Fruit fly (Drosophila melanogaster) whole organism, embryonic: ENCODE data around the gene CG16965.

Experiments used
- Ada2b ChIP-seq: fragments of 200-800 bp; sonication (Bioruptor generic); IDR thresholded peaks from 2 replicates; pipeline ENCODE4 v1.3.6; 2022; ENCODE audit warnings: missing biosample characterization, missing genetic modification characterization
- CG10209 ChIP-seq: fragments of 200-800 bp; sonication (Bioruptor generic); optimal IDR thresholded peaks from 3 replicates; lab custom pipeline; 2017; ENCODE audit warnings: missing biosample characterization, mild to moderate bottlenecking, missing genetic modification characterization, missing genetic modification reagents
- CG10462 ChIP-seq: fragments of 200-800 bp; sonication (Bioruptor generic); optimal IDR thresholded peaks from 2 replicates; lab custom pipeline; 2016; ENCODE audit warnings: missing biosample characterization, missing genetic modification characterization
- CG10543 ChIP-seq: fragments of 200-800 bp; sonication (Bioruptor generic); optimal IDR thresholded peaks from 3 replicates; lab custom pipeline; 2017; ENCODE audit warnings: missing biosample characterization, mild to moderate bottlenecking, missing genetic modification characterization, moderate library complexity
- CG1233 ChIP-seq: fragments of 200-800 bp; sonication (Bioruptor generic); optimal IDR thresholded peaks from 4 replicates; lab custom pipeline; 2018; ENCODE audit warnings: missing biosample characterization, mild to moderate bottlenecking, missing genetic modification characterization
- CG12391 ChIP-seq: fragments of 200-800 bp; sonication (Bioruptor generic); optimal IDR thresholded peaks from 3 replicates; lab custom pipeline; 2018; ENCODE audit warnings: missing biosample characterization, mild to moderate bottlenecking, missing genetic modification characterization, moderate library complexity
- CG14965 ChIP-seq: fragments of 200-800 bp; sonication (Bioruptor generic); optimal IDR thresholded peaks from 2 replicates; lab custom pipeline; 2016; ENCODE audit warnings: missing biosample characterization, missing genetic modification characterization, borderline replicate concordance
- CG15269 ChIP-seq: fragments of 200-800 bp; sonication (Bioruptor generic); optimal IDR thresholded peaks from 2 replicates; lab custom pipeline; 2018; ENCODE audit warnings: missing biosample characterization, mild to moderate bottlenecking, missing genetic modification characterization, moderate library complexity
- CG15601 ChIP-seq: fragments of 200-800 bp; sonication (Bioruptor generic); optimal IDR thresholded peaks from 3 replicates; lab custom pipeline; 2019; ENCODE audit warnings: missing biosample characterization, mild to moderate bottlenecking, missing genetic modification characterization, moderate library complexity
- CG17802 ChIP-seq: fragments of 200-800 bp; sonication (Bioruptor generic); optimal IDR thresholded peaks from 2 replicates; lab custom pipeline; 2018; ENCODE audit warnings: missing biosample characterization, mild to moderate bottlenecking, missing genetic modification characterization, moderate library complexity
- CG17829 ChIP-seq: fragments of 200-800 bp; optimal IDR thresholded peaks from 2 replicates; lab custom pipeline; 2019; ENCODE audit warnings: missing biosample characterization, mild to moderate bottlenecking, missing genetic modification characterization, moderate library complexity
- CG2712 ChIP-seq: fragments of 200-800 bp; optimal IDR thresholded peaks from 3 replicates; lab custom pipeline; 2019; ENCODE audit warnings: missing biosample characterization, mild to moderate bottlenecking, missing genetic modification characterization, moderate library complexity
- CG30403 ChIP-seq: fragments of 200-800 bp; sonication (Bioruptor generic); optimal IDR thresholded peaks from 3 replicates; lab custom pipeline; 2016; ENCODE audit warnings: missing biosample characterization, missing genetic modification characterization
- CG32772 ChIP-seq: fragments of 200-800 bp; sonication (Bioruptor generic); IDR thresholded peaks from 2 replicates; pipeline ENCODE4 v1.3.6; 2022; ENCODE audit warnings: missing biosample characterization, missing genetic modification characterization
- CG34376 ChIP-seq: fragments of 200-800 bp; sonication (Bioruptor generic); optimal IDR thresholded peaks from 2 replicates; lab custom pipeline; 2018; ENCODE audit warnings: missing biosample characterization, mild to moderate bottlenecking, missing genetic modification characterization
- CG4820 ChIP-seq: fragments of 200-800 bp; sonication (Bioruptor generic); optimal IDR thresholded peaks from 3 replicates; lab custom pipeline; 2016; ENCODE audit warnings: missing biosample characterization, missing genetic modification characterization
- CG7745 ChIP-seq: fragments of 200-800 bp; sonication (Bioruptor generic); optimal IDR thresholded peaks from 2 replicates; lab custom pipeline; 2018; ENCODE audit warnings: missing biosample characterization, mild to moderate bottlenecking, missing genetic modification characterization, moderate library complexity
- CG8478 ChIP-seq: fragments of >200 bp; optimal IDR thresholded peaks from 2 replicates; lab custom pipeline; 2018
- CHES-1-like ChIP-seq: fragments of 200-800 bp; sonication (Bioruptor generic); optimal IDR thresholded peaks from 2 replicates; lab custom pipeline; 2016; ENCODE audit warnings: missing biosample characterization, missing genetic modification characterization
- H2.0 ChIP-seq: fragments of 200-800 bp; sonication (Bioruptor generic); IDR thresholded peaks from 2 replicates; pipeline ENCODE4 v1.3.6; 2022; ENCODE audit warnings: missing biosample characterization, missing genetic modification characterization
- Kr ChIP-seq: fragments of 200-800 bp; sonication (Bioruptor generic); optimal IDR thresholded peaks from 2 replicates; lab custom pipeline; 2017; ENCODE audit warnings: missing biosample characterization, mild to moderate bottlenecking, missing genetic modification characterization
- Lhr ChIP-seq: fragments of 200-800 bp; sonication (Bioruptor generic); optimal IDR thresholded peaks from 3 replicates; lab custom pipeline; 2017; ENCODE audit warnings: mild to moderate bottlenecking, missing biosample characterization, missing genetic modification reagents, missing genetic modification characterization
- MTF-1 ChIP-seq: fragments of 200-800 bp; sonication (Bioruptor generic); optimal IDR thresholded peaks from 2 replicates; lab custom pipeline; 2018; ENCODE audit warnings: missing biosample characterization, mild to moderate bottlenecking, missing genetic modification characterization, borderline replicate concordance
- NfI ChIP-seq: fragments of 200-800 bp; sonication (Bioruptor generic); optimal IDR thresholded peaks from 3 replicates; lab custom pipeline; 2018; ENCODE audit warnings: missing biosample characterization, mild to moderate bottlenecking, missing genetic modification characterization, moderate library complexity
- Side ChIP-seq: fragments of 200-800 bp; sonication (Bioruptor generic); optimal IDR thresholded peaks from 2 replicates; lab custom pipeline; 2016; ENCODE audit warnings: missing biosample characterization, missing genetic modification characterization
- Tbp ChIP-seq: fragments of >200 bp; optimal IDR thresholded peaks from 2 replicates; lab custom pipeline; 2018; ENCODE audit warnings: missing biosample characterization, missing genetic modification characterization
- bowl ChIP-seq: fragments of 200-800 bp; sonication (Bioruptor generic); IDR thresholded peaks from 2 replicates; pipeline ENCODE4 v1.3.6; 2022; ENCODE audit warnings: missing biosample characterization, missing genetic modification characterization
- crp ChIP-seq, 2 experiments: fragments of 200-800 bp; sonication (Bioruptor generic); optimal IDR thresholded peaks; 2 replicates in 1 of 2; 3 replicates in 1 of 2; lab custom pipeline; 2017; ENCODE audit warnings: missing biosample characterization in 2 of 2, missing genetic modification characterization in 2 of 2, mild to moderate bottlenecking in 1 of 2, moderate library complexity in 1 of 2
- cwo ChIP-seq: fragments of 200-800 bp; sonication (Bioruptor generic); optimal IDR thresholded peaks from 3 replicates; lab custom pipeline; 2017; ENCODE audit warnings: missing biosample characterization, missing genetic modification characterization, mild to moderate bottlenecking, moderate library complexity, missing genetic modification reagents
- dmrt11E ChIP-seq: fragments of 200-800 bp; sonication (Bioruptor generic); optimal IDR thresholded peaks from 3 replicates; lab custom pipeline; 2018; ENCODE audit warnings: missing biosample characterization, mild to moderate bottlenecking, missing genetic modification characterization, moderate library complexity
- ems ChIP-seq: fragments of 200-800 bp; sonication (Bioruptor generic); optimal IDR thresholded peaks from 3 replicates; lab custom pipeline; 2016; ENCODE audit warnings: missing biosample characterization, missing genetic modification characterization
- en ChIP-seq: fragments of 200-800 bp; sonication (Bioruptor generic); optimal IDR thresholded peaks from 2 replicates; lab custom pipeline; 2016; ENCODE audit warnings: missing biosample characterization, missing genetic modification characterization
- gsb-n ChIP-seq: fragments of 200-800 bp; sonication (Bioruptor generic); optimal IDR thresholded peaks from 3 replicates; lab custom pipeline; 2018; ENCODE audit warnings: missing biosample characterization, mild to moderate bottlenecking, missing genetic modification characterization
- insv ChIP-seq, 2 experiments: fragments of 200-800 bp; sonication (Bioruptor generic); optimal IDR thresholded peaks; 3 replicates each; lab custom pipeline; 2016 to 2018; ENCODE audit warnings: missing biosample characterization in 2 of 2, missing genetic modification characterization in 2 of 2
- kay ChIP-seq: fragments of 200-800 bp; sonication (Bioruptor generic); optimal IDR thresholded peaks from 2 replicates; lab custom pipeline; 2016; ENCODE audit warnings: missing biosample characterization, missing genetic modification characterization
- ken ChIP-seq: fragments of 200-800 bp; sonication (Bioruptor generic); IDR thresholded peaks from 3 replicates; pipeline ENCODE4 v1.3.6; 2022; ENCODE audit warnings: missing biosample characterization, missing genetic modification characterization
- lov ChIP-seq, 2 experiments: fragments of 200-800 bp in 1 of 2; fragments of >200 bp in 1 of 2; sonication (Bioruptor generic) in 1 of 2; IDR thresholded peaks in 1 of 2; optimal IDR thresholded peaks in 1 of 2; 2 replicates in 1 of 2; 3 replicates in 1 of 2; pipeline versions ENCODE4 v1.3.6 to Lab custom; 2017 to 2022; ENCODE audit warnings: missing biosample characterization in 1 of 2, missing genetic modification characterization in 1 of 2
- mirr ChIP-seq: fragments of 200-800 bp; sonication (Bioruptor generic); optimal IDR thresholded peaks from 3 replicates; lab custom pipeline; 2018; ENCODE audit warnings: missing biosample characterization, mild to moderate bottlenecking, missing genetic modification characterization
- nerfin-1 ChIP-seq: fragments of 200-800 bp; sonication (Bioruptor generic); optimal IDR thresholded peaks from 3 replicates; lab custom pipeline; 2019; ENCODE audit warnings: missing biosample characterization, mild to moderate bottlenecking, missing genetic modification characterization, moderate library complexity
- oc ChIP-seq: fragments of 200-800 bp; sonication (Bioruptor generic); optimal IDR thresholded peaks from 2 replicates; lab custom pipeline; 2018; ENCODE audit warnings: missing biosample characterization, mild to moderate bottlenecking, missing genetic modification characterization, moderate library complexity
- phol ChIP-seq: fragments of 200-800 bp; sonication (Bioruptor generic); optimal IDR thresholded peaks from 3 replicates; lab custom pipeline; 2018; ENCODE audit warnings: missing biosample characterization, mild to moderate bottlenecking, missing genetic modification characterization, moderate library complexity
- run ChIP-seq: fragments of 200-800 bp; sonication (Bioruptor generic); optimal IDR thresholded peaks from 3 replicates; lab custom pipeline; 2018; ENCODE audit warnings: missing biosample characterization, mild to moderate bottlenecking, missing genetic modification characterization
- salm ChIP-seq: fragments of 200-800 bp; sonication (Bioruptor generic); optimal IDR thresholded peaks from 2 replicates; lab custom pipeline; 2018; ENCODE audit warnings: missing biosample characterization, mild to moderate bottlenecking, missing genetic modification characterization
- schlank ChIP-seq: fragments of 200-800 bp; sonication (Bioruptor generic); optimal IDR thresholded peaks from 2 replicates; lab custom pipeline; 2018; ENCODE audit warnings: missing biosample characterization, mild to moderate bottlenecking, missing genetic modification characterization
- tap ChIP-seq: fragments of 200-800 bp; optimal IDR thresholded peaks from 3 replicates; lab custom pipeline; 2019; ENCODE audit warnings: missing biosample characterization, mild to moderate bottlenecking, missing genetic modification characterization, moderate library complexity
- tx ChIP-seq: fragments of 200-800 bp; sonication (Bioruptor generic); optimal IDR thresholded peaks from 2 replicates; lab custom pipeline; 2016; ENCODE audit warnings: missing biosample characterization, missing genetic modification characterization

Gene CG16965

dm6 chr2L:12002922-12003791, 21.8 kb downstream of the CG16965 start (continued):
- TF ChIP-seq CG10209 (GFP tag; lab: Kevin White, UChicago), result peak; percentile 39
- peak; percentile 59 for TF ChIP-seq NfI (GFP tag; lab: Kevin White, UChicago)
- peak; percentile 82 for TF ChIP-seq mirr (GFP tag; lab: Kevin White, UChicago)
- TF ChIP-seq lov (optimal IDR thresholded peaks at IDR 0.05; lab: Kevin White, UChicago), result no peak
- no peak for TF ChIP-seq lov (GFP tag; IDR thresholded peaks at IDR 0.05; lab: Robert Waterston, UW)
- peak; percentile 63 for TF ChIP-seq CG12391 (tag; lab: Kevin White, UChicago)
- TF ChIP-seq insv (GFP tag; optimal IDR thresholded peaks at IDR 0.05; lab: Kevin White, UChicago), result peak in 1 of 2 experiments; percentile 79
- peak; percentile 13 for TF ChIP-seq CG4820
- no peak for TF ChIP-seq Ada2b (GFP tag; lab: Robert Waterston, UW)
- TF ChIP-seq H2.0 (GFP tag; lab: Robert Waterston, UW), result no peak
- TF ChIP-seq gsb-n (tag; lab: Kevin White, UChicago), result peak; percentile 89
- TF ChIP-seq dmrt11E (tag; lab: Kevin White, UChicago), result peak; percentile 27
- TF ChIP-seq bowl (GFP tag; lab: Robert Waterston, UW), result no peak
- peak; percentile 8 for TF ChIP-seq schlank (tag; lab: Kevin White, UChicago)
- peak; percentile 19 for TF ChIP-seq phol (tag; lab: Kevin White, UChicago)
- no peak for TF ChIP-seq Side (GFP tag; lab: Kevin White, UChicago)
- peak; percentile 27 for TF ChIP-seq CG1233 (GFP tag; lab: Kevin White, UChicago)
- TF ChIP-seq Lhr (GFP tag; lab: Kevin White, UChicago), result peak; percentile 95
- no peak for TF ChIP-seq CG14965 (GFP tag; lab: Kevin White, UChicago)
- TF ChIP-seq ems, result peak; percentile 1
- no peak for TF ChIP-seq CHES-1-like (GFP tag; lab: Kevin White, UChicago)
- TF ChIP-seq CG17802, result no peak
- TF ChIP-seq crp (GFP tag; optimal IDR thresholded peaks at IDR 0.05; lab: Kevin White, UChicago), result peak in 1 of 2 experiments; percentile 58
- peak; percentile 97 for TF ChIP-seq CG34376 (GFP tag; lab: Kevin White, UChicago)
- TF ChIP-seq tap (tag; lab: Kevin White, UChicago), result peak; percentile 48
- TF ChIP-seq tx (GFP tag; lab: Kevin White, UChicago), result no peak
- TF ChIP-seq CG15269 (tag; lab: Kevin White, UChicago), result peak; percentile 66
- no peak for TF ChIP-seq CG15601
- TF ChIP-seq CG7745, result peak; percentile 96
- TF ChIP-seq kay (GFP tag; lab: Kevin White, UChicago), result no peak
- TF ChIP-seq CG10543 (GFP tag; lab: Kevin White, UChicago), result peak; percentile 99
- TF ChIP-seq salm (tag; lab: Kevin White, UChicago), result no peak
- peak; percentile 100 for TF ChIP-seq cwo (GFP tag; lab: Kevin White, UChicago)
- peak; percentile 28 for TF ChIP-seq run (tag; lab: Kevin White, UChicago)
- TF ChIP-seq nerfin-1 (tag; lab: Kevin White, UChicago), result peak; percentile 83
- TF ChIP-seq Tbp (GFP tag; lab: Kevin White, UChicago), result no peak
- TF ChIP-seq CG30403 (GFP tag; lab: Kevin White, UChicago), result peak; percentile 55
- no peak for TF ChIP-seq CG32772
- TF ChIP-seq CG2712, result peak; percentile 63
- TF ChIP-seq Kr, result peak; percentile 13
- TF ChIP-seq CG17829 (tag; lab: Kevin White, UChicago), result peak; percentile 19
- no peak for TF ChIP-seq oc
- TF ChIP-seq CG8478 (lab: Kevin White, UChicago), result no peak
- TF ChIP-seq en (GFP tag; lab: Kevin White, UChicago), result no peak
- TF ChIP-seq MTF-1, result peak; percentile 44
- peak; percentile 4 for TF ChIP-seq CG10462
- TF ChIP-seq ken (GFP tag; lab: Robert Waterston, UW), result no peak
